Fruit fly (Drosophila melanogaster) ovary, adult (tissue): Measurements from ENCODE around the gene CG42811.

Source experiments
- CG17801 ChIP-seq: fragments of 200-800 bp; optimal IDR thresholded peaks from 2 replicates; lab custom pipeline; 2019; ENCODE audit warnings: missing biosample characterization, mild to moderate bottlenecking, missing genetic modification characterization, moderate library complexity; ENCODE audit not compliant: partially characterized antibody

Gene CG42811

DNA sequence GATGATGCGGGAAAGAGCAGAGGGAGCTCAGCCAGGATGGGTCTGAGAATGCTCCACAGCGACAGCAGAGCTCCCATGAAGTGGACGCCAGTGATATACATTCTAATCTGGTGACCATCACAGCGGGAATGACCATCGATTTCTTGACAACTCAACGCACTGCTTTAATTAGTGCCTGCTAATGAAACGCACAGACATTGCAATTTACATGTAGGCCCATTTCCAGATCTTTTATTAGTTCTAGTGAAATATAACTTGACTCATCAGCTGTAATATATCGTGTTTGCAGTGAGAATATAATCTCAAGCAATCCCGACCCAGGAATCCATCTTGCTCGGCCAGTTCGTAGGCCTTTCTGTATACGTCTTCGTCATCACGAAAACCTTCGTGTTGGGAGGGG is at the start of gene CG42811:
Gene CG42811, minus strand, starts transcription at position 101 of the 400 bp plus-strand sequence.
- TF ChIP-seq CG17801 (GFP tag; lab: Kevin White, UChicago) = no peak

DNA sequence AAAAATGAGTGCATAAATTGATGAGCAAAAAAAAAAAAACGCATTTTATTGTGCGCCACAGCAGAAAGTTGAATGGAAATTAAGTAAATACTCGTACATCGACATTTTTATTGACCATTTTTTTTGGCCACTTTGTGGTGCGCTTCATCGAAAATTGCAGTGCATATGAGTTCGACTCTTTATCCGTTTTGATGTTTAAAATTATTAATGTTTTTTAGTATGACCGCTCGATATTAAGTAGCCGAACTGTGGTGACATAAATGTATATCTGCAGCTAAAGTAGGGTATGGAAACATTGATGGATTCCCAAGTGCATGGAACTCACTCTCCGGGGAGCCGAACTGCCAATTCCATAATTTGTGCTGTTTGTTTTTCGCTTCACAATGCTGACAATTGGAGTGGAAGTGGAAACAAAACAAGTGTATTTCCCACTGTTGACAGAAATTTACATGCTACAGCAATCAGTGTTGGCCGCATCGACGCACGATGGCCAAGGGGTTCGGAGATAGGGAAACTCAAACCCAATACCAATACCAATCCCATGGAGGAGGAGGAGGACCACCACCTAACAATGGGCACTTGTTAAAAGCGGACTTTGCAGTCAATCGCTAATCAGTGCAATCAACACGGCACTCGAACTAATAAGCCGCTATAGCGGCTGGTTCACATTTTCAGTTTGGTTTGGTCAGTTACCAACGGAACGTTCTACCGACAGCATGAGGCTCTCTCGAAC is 25.4 kb upstream of the CG42811 start, which contains the start of gene CG13616:
Gene CG13616, plus strand, starts transcription at position 683 of the 733 bp plus-strand sequence.
- peak; percentile 47 for TF ChIP-seq CG17801 (GFP tag; lab: Kevin White, UChicago)

dm6 chr3R:24390239-24390638 is 23.2 kb upstream of the CG42811 start, which contains the start of the genes CG5768 and CG13615:
TSS of gene CG5768 (minus strand) at chr3R:24390339.
TSS of gene CG13615 (plus strand) at chr3R:24390518.
- no peak for TF ChIP-seq CG17801 (GFP tag; lab: Kevin White, UChicago)

dm6 chr3R:24386434-24386833 is 19.4 kb upstream of the CG42811 start:
- no peak for TF ChIP-seq CG17801 (GFP tag; lab: Kevin White, UChicago)

DNA sequence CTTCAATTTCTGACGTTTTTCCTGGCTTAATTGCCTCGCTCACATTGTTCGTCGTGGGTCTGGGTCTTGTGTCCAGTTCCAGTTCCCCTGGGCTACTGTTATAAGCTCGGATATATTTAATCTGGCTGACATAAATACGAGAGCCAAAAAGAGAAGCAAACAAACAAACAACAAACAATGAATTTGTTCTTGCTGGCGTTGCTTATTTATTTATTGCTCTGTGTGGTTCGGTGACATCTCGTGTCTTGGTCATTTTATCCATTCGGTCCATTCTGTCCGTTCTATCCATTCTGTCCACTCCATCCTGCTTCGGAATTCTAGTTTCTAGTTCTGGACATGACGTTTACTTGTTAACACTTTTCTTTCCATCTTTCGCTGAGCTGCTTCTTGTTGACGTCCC is 17.9 kb upstream of the CG42811 start, which contains the start of gene CG17780:
Gene CG17780, minus strand, starts transcription at position 101 of the 400 bp plus-strand sequence.
- no peak for TF ChIP-seq CG17801 (GFP tag; lab: Kevin White, UChicago)

DNA sequence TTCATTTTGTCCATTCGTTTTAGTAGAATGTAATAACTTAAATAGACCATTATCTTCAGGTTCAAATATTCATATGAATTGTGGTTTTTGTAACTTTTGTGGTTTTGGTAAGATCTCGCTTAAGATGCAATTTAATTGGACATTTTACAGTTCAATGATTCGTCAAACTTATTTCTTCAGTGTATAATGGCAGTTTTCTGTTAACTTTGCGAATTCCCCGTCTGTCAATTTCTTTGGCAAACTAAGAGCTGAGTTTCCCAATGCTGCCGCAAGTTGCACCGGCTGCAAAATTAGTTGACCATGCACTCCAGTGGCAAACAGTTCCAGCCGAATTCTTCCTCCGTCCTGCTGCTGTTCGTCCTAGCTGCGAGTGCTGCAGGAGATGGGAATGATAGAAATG is 9.5 kb upstream of the CG42811 start, which contains the start of gene CG33342:
Gene CG33342, plus strand, starts transcription at position 301 of the 400 bp plus-strand sequence.
- no peak for TF ChIP-seq CG17801 (GFP tag; lab: Kevin White, UChicago)

- TF ChIP-seq CG17801 (GFP tag; lab: Kevin White, UChicago) = no peak
Observed at dm6 chr3R:24375561-24375960, 8.5 kb upstream of the CG42811 start, which contains the start of gene CG17781. TSS of gene CG17781 (minus strand) at chr3R:24375661.

- TF ChIP-seq CG17801 (GFP tag; lab: Kevin White, UChicago) = no peak
Observed at dm6 chr3R:24372662-24373061, 5.6 kb upstream of the CG42811 start, which contains the start of gene CG17782. TSS of gene CG17782 (minus strand) at chr3R:24372762.

DNA sequence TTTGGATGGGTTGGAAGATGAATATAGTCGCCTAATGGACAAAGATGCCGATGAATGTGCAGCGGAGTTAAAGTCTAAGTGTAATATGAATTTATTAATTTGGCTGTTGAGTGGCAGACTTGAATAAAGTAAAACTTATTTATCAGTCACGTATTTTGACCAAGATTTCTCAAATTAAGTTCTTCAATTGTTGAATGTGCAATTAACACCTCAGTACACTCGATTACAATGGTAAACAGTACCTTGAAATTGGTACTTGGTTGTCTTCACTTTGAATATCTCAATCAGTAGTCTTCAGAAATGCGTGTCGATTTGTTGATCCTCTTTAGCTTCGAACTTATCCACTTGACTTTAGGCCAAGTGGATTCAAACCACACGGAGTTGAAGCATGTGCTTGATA is 2.2 kb upstream of the CG42811 start, which contains the start of gene CG13614:
Gene CG13614, plus strand, starts transcription at position 301 of the 400 bp plus-strand sequence.
- TF ChIP-seq CG17801 (GFP tag; lab: Kevin White, UChicago) = no peak

DNA sequence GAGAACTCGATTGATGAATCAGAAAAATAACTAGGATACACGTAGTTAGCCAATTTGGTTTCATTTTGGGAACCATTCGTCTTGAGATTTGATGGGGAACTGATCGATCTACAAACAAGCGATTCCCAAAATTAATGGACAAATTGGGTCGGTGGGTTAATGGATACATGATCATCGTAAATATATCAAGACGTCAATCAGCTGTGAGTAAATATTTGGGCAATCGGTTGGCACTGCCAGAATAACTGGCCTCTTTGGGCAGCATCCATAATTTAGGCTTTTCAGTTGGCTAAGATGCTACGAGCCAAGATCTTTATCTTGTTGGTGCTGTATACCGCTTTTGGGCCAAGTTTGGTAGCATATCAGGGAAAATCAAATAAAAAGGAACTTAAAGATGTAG is 1.0 kb upstream of the CG42811 start, which contains the start of the genes CG42812 and CG33341:
Gene CG42812, minus strand, starts transcription at position 101 of the 400 bp plus-strand sequence.
Gene CG33341, plus strand, starts transcription at position 295 of the 400 bp plus-strand sequence.
- no peak for TF ChIP-seq CG17801 (GFP tag; lab: Kevin White, UChicago)

- no peak for TF ChIP-seq CG17801 (GFP tag; lab: Kevin White, UChicago)
Observed at dm6 chr3R:24364880-24365604, 2.0 kb downstream of the CG42811 start, which contains the start of the genes CG17784 and CG13613. TSS of gene CG17784 (minus strand) at chr3R:24364980. TSS of gene CG13613 (plus strand) at chr3R:24365554.

- TF ChIP-seq CG17801 (GFP tag; lab: Kevin White, UChicago) = no peak
Observed at dm6 chr3R:24362838-24363237, 4.2 kb downstream of the CG42811 start, which contains the start of gene CG33340. TSS of gene CG33340 (plus strand) at chr3R:24363138.

DNA sequence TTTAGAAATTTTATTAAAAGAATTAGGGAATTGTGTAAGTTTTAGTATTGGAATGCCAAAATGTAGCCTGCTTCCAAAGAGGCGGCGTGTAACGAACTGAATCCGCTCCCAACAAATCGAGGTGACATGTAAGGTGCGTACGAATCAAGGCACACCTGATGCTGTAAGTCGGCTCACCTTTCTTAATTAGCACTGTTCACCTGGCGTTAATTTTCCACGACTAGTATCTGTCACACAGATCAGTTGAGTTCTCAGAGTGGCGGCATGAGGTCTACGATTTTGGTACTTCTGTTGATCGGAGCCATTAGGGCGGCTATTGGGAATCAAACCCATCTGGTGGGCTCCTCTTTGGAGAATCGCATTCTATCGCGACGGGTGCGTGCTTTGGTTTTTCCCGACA is 5.4 kb downstream of the CG42811 start, which contains the start of the genes CG5762 and CG33339:
Gene CG5762, minus strand, starts transcription at position 101 of the 400 bp plus-strand sequence.
Gene CG33339, plus strand, starts transcription at position 265 of the 400 bp plus-strand sequence.
- TF ChIP-seq CG17801 (GFP tag; lab: Kevin White, UChicago) = no peak

DNA sequence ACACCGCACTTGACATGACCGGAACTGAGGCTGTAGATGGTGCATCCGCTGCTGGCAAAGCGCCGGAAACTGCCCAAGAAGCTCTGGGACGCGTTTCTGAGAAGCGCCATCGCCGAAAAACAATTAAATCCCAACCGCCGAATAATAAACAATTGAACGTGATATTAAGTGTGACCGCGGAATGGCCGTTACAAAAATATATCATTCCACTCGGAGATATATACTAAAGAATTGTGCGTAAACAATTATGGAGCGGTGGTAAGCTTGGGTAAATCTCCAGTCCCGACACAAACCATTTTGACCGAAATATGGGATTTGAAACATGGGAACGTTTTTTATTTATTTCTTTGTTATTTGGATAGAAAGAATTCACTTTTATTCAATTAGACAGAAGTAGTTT is 7.1 kb downstream of the CG42811 start, which contains the start of gene CG18528:
Gene CG18528, minus strand, starts transcription at position 188 of the 400 bp plus-strand sequence.
- TF ChIP-seq CG17801 (GFP tag; lab: Kevin White, UChicago) = no peak
